Worm (Caenorhabditis elegans) whole organism, L4 larva: ENCODE data around the gene fil-1.

Experiments used
- R02D3.7 ChIP-seq: fragments of 150-350 bp; sonication (generic microtip); optimal IDR thresholded peaks from 3 replicates; lab custom pipeline; 2014; ENCODE audit warnings: missing biosample characterization, missing genetic modification characterization
- T20F7.1 ChIP-seq: fragments of 200-800 bp; sonication (Bioruptor generic); optimal IDR thresholded peaks from 2 replicates; lab custom pipeline; 2018; ENCODE audit warnings: mild to moderate bottlenecking, missing genetic modification characterization, missing compliant biosample characterization
- ZK546.5 ChIP-seq, 2 experiments: sonication (generic microtip); optimal IDR thresholded peaks; 2 replicates each; lab custom pipeline; 2017; ENCODE audit warnings: missing biosample characterization in 2 of 2, missing genetic modification characterization in 2 of 2
- lin-38 ChIP-seq: fragments of 200-800 bp; sonication (Bioruptor generic); IDR thresholded peaks from 2 replicates; pipeline ENCODE4 v1.3.6; 2022; ENCODE audit warnings: missing genetic modification reagents, missing genetic modification characterization, missing compliant biosample characterization
- lin-39 ChIP-seq: fragments of 150-350 bp; optimal IDR thresholded peaks from 2 replicates; lab custom pipeline; 2014; ENCODE audit warnings: missing biosample characterization, missing genetic modification reagents, missing genetic modification characterization
- mdl-1 ChIP-seq, 2 experiments: fragments of 150-350 bp in 1 of 2; sonication (generic microtip) in 1 of 2; optimal IDR thresholded peaks; 2 replicates each; lab custom pipeline; 2014 to 2017; ENCODE audit warnings: missing biosample characterization in 2 of 2, missing genetic modification characterization in 2 of 2
- nhr-11 ChIP-seq: fragments of 150-350 bp; optimal IDR thresholded peaks from 2 replicates; lab custom pipeline; 2014; ENCODE audit warnings: missing biosample characterization, missing genetic modification characterization
- nhr-111 ChIP-seq: fragments of 200-800 bp; sonication (Bioruptor generic); optimal IDR thresholded peaks from 2 replicates; lab custom pipeline; 2018; ENCODE audit warnings: mild to moderate bottlenecking, missing genetic modification characterization, missing compliant biosample characterization
- nhr-25 ChIP-seq: sonication (generic microtip); optimal IDR thresholded peaks from 2 replicates; lab custom pipeline; 2017; ENCODE audit warnings: missing genetic modification characterization, mild to moderate bottlenecking, missing compliant biosample characterization, antibody characterized with exemption, moderate library complexity, borderline replicate concordance; ENCODE audit not compliant: insufficient read depth
- nhr-76 ChIP-seq: fragments of 150-350 bp; optimal IDR thresholded peaks from 2 replicates; lab custom pipeline; 2014; ENCODE audit warnings: missing biosample characterization, missing genetic modification characterization
- pqm-1 ChIP-seq: sonication (generic microtip); optimal IDR thresholded peaks from 2 replicates; lab custom pipeline; 2017; ENCODE audit warnings: missing biosample characterization, missing genetic modification characterization
- unc-39 ChIP-seq: sonication (generic microtip); optimal IDR thresholded peaks from 2 replicates; lab custom pipeline; 2017; ENCODE audit warnings: missing biosample characterization, missing genetic modification characterization
- zfp-2 ChIP-seq: sonication (generic microtip); optimal IDR thresholded peaks from 2 replicates; lab custom pipeline; 2016; ENCODE audit warnings: mild to moderate bottlenecking, missing genetic modification characterization, missing compliant biosample characterization

DNA sequence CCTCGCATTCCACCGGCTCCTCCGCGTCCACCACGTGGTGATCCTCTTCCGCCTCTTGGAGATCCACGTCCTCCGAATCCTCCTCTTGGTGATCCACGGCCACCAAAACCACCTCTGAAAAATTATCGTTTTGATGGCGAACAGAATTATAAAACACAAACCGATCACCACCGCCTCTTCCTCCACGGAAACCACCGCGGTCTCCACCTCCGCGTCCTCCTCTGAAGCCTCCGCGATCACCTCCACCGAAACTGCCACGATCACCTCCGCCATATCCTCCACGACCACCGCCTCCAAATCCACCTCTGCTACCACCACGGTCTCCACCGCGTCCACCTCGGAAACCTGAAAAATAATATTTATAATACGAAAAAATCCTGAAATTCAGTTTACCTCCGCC lies 7.9 kb downstream of the fil-1 start:
- TF ChIP-seq nhr-76 (tag; lab: Kevin White, UChicago) (no peak), T20F7.1 (no peak), zfp-2 (tag; lab: Kevin White, UChicago) (no peak), lin-39 (no peak), nhr-11 (tag; lab: Kevin White, UChicago) (no peak), nhr-25 (tag; lab: Kevin White, UChicago) (no peak), unc-39 (no peak), pqm-1 (no peak), nhr-111 (GFP tag; lab: Kevin White, UChicago) (no peak), R02D3.7 (tag; lab: Kevin White, UChicago) (no peak), lin-38 (no peak), mdl-1 (tag; optimal IDR thresholded peaks at IDR 0.05; lab: Kevin White, UChicago) (no peak), ZK546.5 (tag; optimal IDR thresholded peaks at IDR 0.05; lab: Kevin White, UChicago) (no peak)
